Worm (Caenorhabditis elegans) whole organism, late embryonic: ENCODE measurements around the gene Y53F4B.62.

Experiments used
- Y22D7AL.16 ChIP-seq: sonication (generic microtip); optimal IDR thresholded peaks from 2 replicates; lab custom pipeline; 2016; ENCODE audit warnings: missing genetic modification characterization, missing compliant biosample characterization
- sox-4 ChIP-seq: sonication (generic microtip); optimal IDR thresholded peaks from 2 replicates; lab custom pipeline; 2017; ENCODE audit warnings: mild to moderate bottlenecking, missing genetic modification characterization, inconsistent platforms, missing compliant biosample characterization

- TF ChIP-seq sox-4 (tag; lab: Kevin White, UChicago) (no peak), Y22D7AL.16 (tag; lab: Kevin White, UChicago) (no peak)
These were observed 6.2 kb downstream of the Y53F4B.62 start, which contains the start of gene Y53F4B.23 for ce11 chrII:15124193-15124592.
